Fruit fly (Drosophila melanogaster): ENCODE data around the gene Acbp1.

Gene Acbp1

dm6 chr2L:8204996-8205567, 42.8 kb upstream of the Acbp1 start, which contains the start of gene SLC5A11 (continued):
- TF ChIP-seq CG8765 (GFP tag; IDR thresholded peaks at IDR 0.05) (peak; percentile 85; the same call in 1 of the 2 replicates), disco-r (GFP tag; optimal IDR thresholded peaks at IDR 0.05) (peak; percentile 15), Hand (GFP tag; optimal IDR thresholded peaks at IDR 0.05) (peak; percentile 97), CG9932 (GFP tag; IDR thresholded peaks at IDR 0.05) (peak; percentile 96), Poxn (GFP tag; IDR thresholded peaks at IDR 0.05) (peak; percentile 32; the same call in 1 of the 2 replicates), CG6854 (GFP tag; optimal IDR thresholded peaks at IDR 0.05) (peak; percentile 99), CG5953 (GFP tag; IDR thresholded peaks at IDR 0.05) (peak; percentile 93), tll (GFP tag; optimal IDR thresholded peaks at IDR 0.05) (peak in 1 of 2 experiments; percentile 80), Mrtf (GFP tag; IDR thresholded peaks at IDR 0.05) (peak; percentile 94), Max (GFP tag; optimal IDR thresholded peaks at IDR 0.05) (peak; percentile 100), Nf-YB (GFP tag; optimal IDR thresholded peaks at IDR 0.05) (peak; percentile 85), en (GFP tag; optimal IDR thresholded peaks at IDR 0.05) (no peak), Doc3 (GFP tag; IDR thresholded peaks at IDR 0.05; ENCODE audit: partially characterized antibody) (no peak), CG8924 (tag; optimal IDR thresholded peaks at IDR 0.05) (peak; percentile 100), CG11560 (tag; IDR thresholded peaks at IDR 0.05) (peak; percentile 87), CG33213 (GFP tag; optimal IDR thresholded peaks at IDR 0.05) (peak; percentile 96), CG10147 (GFP tag; optimal IDR thresholded peaks at IDR 0.05) (peak; percentile 100), CrebB (tag; optimal IDR thresholded peaks at IDR 0.05) (peak; percentile 94), Med (GFP tag) (peak; percentile 100), org-1 (GFP tag; optimal IDR thresholded peaks at IDR 0.05) (peak; percentile 100), crp (GFP tag; optimal IDR thresholded peaks at IDR 0.05) (peak in 1 of 2 experiments; percentile 71), ase (GFP tag; IDR thresholded peaks at IDR 0.05) (peak; percentile 95), Ets65A (GFP tag) (peak; percentile 100), CG18011 (GFP tag; optimal IDR thresholded peaks at IDR 0.05) (peak; percentile 84), D19B (GFP tag; optimal IDR thresholded peaks at IDR 0.05) (peak; percentile 100), E2f1 (GFP tag; IDR thresholded peaks at IDR 0.05) (peak; percentile 97), fd3F (GFP tag; optimal IDR thresholded peaks at IDR 0.05) (peak; percentile 71), CG10543 (GFP tag; optimal IDR thresholded peaks at IDR 0.05) (peak; percentile 95), CG31388 (GFP tag; optimal IDR thresholded peaks at IDR 0.05) (peak; percentile 99), CG10654 (GFP tag; optimal IDR thresholded peaks at IDR 0.05) (peak; percentile 98), dpn (GFP tag; optimal IDR thresholded peaks at IDR 0.05) (peak; percentile 99), Rfx (GFP tag; IDR thresholded peaks at IDR 0.05) (peak; percentile 97), CG2199 (GFP tag; IDR thresholded peaks at IDR 0.05) (peak; percentile 91), CG43689 (GFP tag; IDR thresholded peaks at IDR 0.05) (peak; percentile 88), CG4360 (GFP tag; IDR thresholded peaks at IDR 0.05) (peak; percentile 78), CG8290 (GFP tag; optimal IDR thresholded peaks at IDR 0.05) (peak; percentile 93), CG8290 (tag; optimal IDR thresholded peaks at IDR 0.05) (peak in 1 of 2 experiments; percentile 57), gro (GFP tag; optimal IDR thresholded peaks at IDR 0.05) (peak; percentile 99), ci (GFP tag; IDR thresholded peaks at IDR 0.05) (peak; percentile 95), CG9609 (GFP tag; optimal IDR thresholded peaks at IDR 0.05) (peak; percentile 73), hbn (GFP tag; IDR thresholded peaks at IDR 0.05; ENCODE audit: partially characterized antibody) (no peak), CG14050 (GFP tag; IDR thresholded peaks at IDR 0.05) (peak; percentile 85), Hmr (GFP tag; optimal IDR thresholded peaks at IDR 0.05) (peak; percentile 98), schlank (tag; optimal IDR thresholded peaks at IDR 0.05) (peak; percentile 70), CG12391 (tag; optimal IDR thresholded peaks at IDR 0.05) (peak; percentile 98), otp (GFP tag; IDR thresholded peaks at IDR 0.05) (peak; percentile 97), nau (GFP tag; optimal IDR thresholded peaks at IDR 0.05) (peak; percentile 98), stwl (tag; optimal IDR thresholded peaks at IDR 0.05) (no peak), ssp (GFP tag; IDR thresholded peaks at IDR 0.05) (peak; percentile 91), CG12769 (tag; optimal IDR thresholded peaks at IDR 0.05) (peak; percentile 83)

Measured in whole organism, embryonic.